Fruit fly (Drosophila melanogaster): ENCODE results near the gene CG12288.

DNA sequence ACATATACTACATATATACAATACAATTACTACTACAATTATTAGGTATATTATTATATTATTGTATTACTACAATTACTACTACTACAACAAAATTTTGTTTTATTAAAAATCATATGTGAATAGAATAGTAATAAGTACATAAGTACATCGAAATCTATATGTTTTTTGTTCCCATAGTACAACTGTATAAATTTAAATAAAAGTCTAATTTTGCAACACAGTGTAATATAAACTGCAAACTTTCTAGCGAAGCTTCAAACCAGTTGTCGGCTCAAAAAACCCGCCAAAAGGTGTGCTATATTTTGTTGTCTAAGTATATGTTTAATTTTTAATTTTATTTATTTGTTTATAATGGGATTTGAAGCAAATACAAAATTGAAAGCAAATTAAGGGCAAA, 42.5 kb downstream of the CG12288 start:
- TF ChIP-seq Pif1B (GFP tag; optimal IDR thresholded peaks at IDR 0.05) (no peak), CG10348 (GFP tag; IDR thresholded peaks at IDR 0.05) (no peak), CG9948 (tag; optimal IDR thresholded peaks at IDR 0.05) (no peak), CG32121 (GFP tag; IDR thresholded peaks at IDR 0.05) (no peak), CG12605 (GFP tag; IDR thresholded peaks at IDR 0.05) (no peak), CG34367 (tag; optimal IDR thresholded peaks at IDR 0.05) (no peak), fd96Ca (GFP tag; IDR thresholded peaks at IDR 0.05) (no peak)
